Worm (Caenorhabditis elegans) whole organism, L4 larva: ENCODE results near the gene aldo-2.

ENCODE experiments used
- mep-1 ChIP-seq: fragments of 150-350 bp; sonication (generic microtip); optimal IDR thresholded peaks from 3 replicates; lab custom pipeline; 2014; ENCODE audit warnings: missing biosample characterization, missing genetic modification characterization
- pha-4 ChIP-seq, 2 experiments: fragments of 150-350 bp in 1 of 2; fragments of 200-800 bp in 1 of 2; sonication (Bioruptor generic) in 1 of 2; IDR thresholded peaks in 1 of 2; optimal IDR thresholded peaks in 1 of 2; 2 replicates each; pipeline versions ENCODE4 v1.3.6 to Lab custom; 2014 to 2022; ENCODE audit warnings: missing genetic modification characterization in 2 of 2, missing genetic modification reagents in 2 of 2, missing biosample characterization in 1 of 2, missing compliant biosample characterization in 1 of 2

DNA sequence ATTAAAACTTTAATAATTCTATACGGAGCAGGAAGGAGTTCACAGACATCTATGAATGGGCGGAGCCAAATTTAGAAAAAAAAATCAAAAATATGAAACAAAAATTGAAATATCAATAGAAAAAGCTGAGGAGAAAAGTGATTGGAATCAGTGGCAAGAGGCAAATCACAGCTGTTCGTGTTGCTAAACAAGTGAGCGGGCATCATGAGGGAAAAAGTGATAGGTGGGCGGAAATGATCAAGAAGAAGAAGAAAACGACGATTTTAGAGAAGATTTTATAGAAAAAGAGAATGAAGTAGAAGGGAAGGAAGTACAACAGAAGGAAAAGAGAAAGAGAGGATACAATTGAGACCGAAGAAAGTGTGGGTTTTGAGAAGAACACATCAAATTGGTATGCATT lies 22.2 kb upstream of the aldo-2 start:
- TF ChIP-seq mep-1 (tag; lab: Kevin White, UChicago) (no peak), pha-4 (GFP tag; IDR thresholded peaks at IDR 0.05; lab: Robert Waterston, UW) (no peak), pha-4 (tag; optimal IDR thresholded peaks at IDR 0.05; lab: Kevin White, UChicago) (no peak)
